Fruit fly (Drosophila melanogaster): Measurements from ENCODE around the gene Madm.

Madm gene

DNA sequence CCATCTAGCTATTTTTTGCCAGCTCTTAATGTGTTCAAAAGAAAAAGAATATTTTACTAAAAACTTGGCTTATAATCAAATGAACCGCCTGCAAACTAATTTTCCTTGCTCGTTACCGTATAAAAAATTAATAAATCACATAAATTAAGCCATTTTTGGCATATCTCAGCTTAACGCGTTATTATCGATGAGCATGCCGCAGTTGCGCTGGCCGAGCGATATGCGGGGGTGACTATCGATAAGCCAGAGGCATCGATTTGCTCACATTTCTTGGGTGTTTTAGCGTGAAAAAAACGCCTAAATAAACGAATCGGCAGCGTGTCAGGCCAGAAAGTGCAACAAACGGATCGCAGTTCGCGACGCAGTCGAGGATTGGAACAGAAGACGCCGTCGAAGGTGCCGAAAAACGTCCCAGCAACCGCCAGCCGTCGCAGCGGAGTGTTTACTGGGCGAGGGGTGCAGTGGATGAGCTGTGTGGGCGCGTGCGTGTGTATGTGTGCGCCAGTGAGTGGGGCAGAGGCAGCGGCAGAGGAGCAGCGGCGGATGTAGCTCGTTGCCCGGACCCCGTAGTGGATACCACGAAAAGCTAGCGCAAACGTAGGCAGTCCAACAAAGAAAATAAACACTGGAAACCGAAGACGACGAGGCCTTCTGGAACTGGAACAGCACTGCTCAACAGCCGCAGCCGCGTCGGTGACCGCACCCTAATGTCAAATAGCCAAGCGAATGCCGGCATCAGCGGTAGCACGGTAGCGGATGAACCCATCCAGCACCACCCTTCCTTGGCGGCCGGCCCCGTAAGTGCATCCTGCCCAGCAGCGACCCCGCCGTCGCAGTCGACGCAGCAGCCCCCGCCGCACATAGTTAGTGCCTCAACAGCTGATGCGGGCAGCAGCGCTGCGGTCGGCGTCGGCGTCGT is at the start of gene Madm, which contains the start of gene Sym:
Gene Madm, plus strand, starts transcription at position 233 of the 919 bp plus-strand sequence.
Gene Sym, minus strand, starts transcription at position 199 of the 919 bp plus-strand sequence.
- TF ChIP-seq CG8478 (optimal IDR thresholded peaks at IDR 0.05) (no peak), pan (optimal IDR thresholded peaks at IDR 0.05) (no peak), EcR (GFP tag; optimal IDR thresholded peaks at IDR 0.05) (no peak), Dll (optimal IDR thresholded peaks at IDR 0.05) (no peak), usp (GFP tag; optimal IDR thresholded peaks at IDR 0.05) (no peak), psq (optimal IDR thresholded peaks at IDR 0.05) (no peak)

DNA sequence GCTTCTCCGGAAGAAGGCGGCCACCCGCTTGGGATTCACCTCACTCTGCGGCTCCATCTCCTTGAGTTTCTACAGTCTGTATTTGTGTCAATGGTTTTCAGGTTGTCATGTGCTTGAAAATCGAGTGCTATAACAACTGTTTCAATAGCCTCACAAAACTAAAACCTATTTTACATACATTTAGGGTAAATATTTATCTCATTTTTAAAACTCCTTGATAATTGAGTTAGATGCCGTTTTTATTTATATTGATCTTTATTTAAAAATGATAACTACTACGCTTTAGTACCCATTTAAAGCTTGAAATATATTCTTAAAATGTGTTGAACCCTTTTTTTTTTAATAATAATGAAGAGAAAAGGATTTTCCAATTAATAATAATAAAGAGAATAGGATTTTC is 49.1 kb upstream of the Madm start, which contains the start of gene CG2104:
Gene CG2104, minus strand, starts transcription at position 101 of the 400 bp plus-strand sequence.
- TF ChIP-seq CG8478 (optimal IDR thresholded peaks at IDR 0.05) (no peak), pan (optimal IDR thresholded peaks at IDR 0.05) (no peak)

DNA sequence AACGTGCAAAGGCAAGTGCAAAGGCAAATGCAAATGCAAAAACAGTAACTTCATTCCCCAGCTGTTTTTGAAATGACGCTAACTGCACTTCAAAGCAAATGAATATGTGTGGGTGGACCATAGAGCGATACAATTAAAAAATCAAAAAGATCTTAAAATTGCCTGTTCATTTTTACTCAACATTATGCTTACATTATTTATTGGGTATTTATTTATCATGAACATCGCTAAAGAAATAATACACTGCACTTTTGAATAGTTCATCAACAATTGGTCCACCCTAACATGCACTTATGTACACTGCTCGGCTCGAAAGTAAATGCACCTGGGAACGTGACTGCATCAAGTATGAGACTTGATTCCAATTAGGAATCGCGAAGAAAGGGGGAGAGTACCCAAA is 47.8 kb upstream of the Madm start:
- TF ChIP-seq CG8478 (optimal IDR thresholded peaks at IDR 0.05) (no peak), Dll (optimal IDR thresholded peaks at IDR 0.05) (no peak), pan (optimal IDR thresholded peaks at IDR 0.05) (no peak), psq (optimal IDR thresholded peaks at IDR 0.05) (no peak)

DNA sequence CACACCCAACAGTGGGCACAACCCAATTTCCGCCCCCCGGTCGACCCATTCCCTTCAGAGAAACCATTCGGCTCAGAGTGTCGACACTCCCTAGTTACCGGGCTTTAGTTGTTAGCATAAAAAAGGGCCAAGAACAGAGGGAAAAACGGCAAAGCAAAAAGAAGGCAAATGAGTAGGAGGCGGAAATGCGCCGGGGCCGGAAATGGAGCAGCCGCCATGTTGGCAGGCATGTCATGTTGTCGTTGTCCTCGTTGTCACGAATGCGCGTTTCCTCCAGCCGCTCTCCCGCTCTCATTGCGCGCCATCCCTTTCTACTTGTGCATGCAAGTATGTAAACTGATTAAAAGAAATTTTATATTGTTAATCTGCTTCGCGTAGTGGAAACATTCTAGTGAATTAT is 45.9 kb upstream of the Madm start:
- no peak for TF ChIP-seq Dll (optimal IDR thresholded peaks at IDR 0.05)
- TF ChIP-seq EcR (GFP tag; optimal IDR thresholded peaks at IDR 0.05), result no peak
- TF ChIP-seq psq (optimal IDR thresholded peaks at IDR 0.05), result no peak
- TF ChIP-seq usp (GFP tag; optimal IDR thresholded peaks at IDR 0.05), result no peak
- no peak for TF ChIP-seq CG8478 (optimal IDR thresholded peaks at IDR 0.05)
- no peak for TF ChIP-seq pan (optimal IDR thresholded peaks at IDR 0.05)

DNA sequence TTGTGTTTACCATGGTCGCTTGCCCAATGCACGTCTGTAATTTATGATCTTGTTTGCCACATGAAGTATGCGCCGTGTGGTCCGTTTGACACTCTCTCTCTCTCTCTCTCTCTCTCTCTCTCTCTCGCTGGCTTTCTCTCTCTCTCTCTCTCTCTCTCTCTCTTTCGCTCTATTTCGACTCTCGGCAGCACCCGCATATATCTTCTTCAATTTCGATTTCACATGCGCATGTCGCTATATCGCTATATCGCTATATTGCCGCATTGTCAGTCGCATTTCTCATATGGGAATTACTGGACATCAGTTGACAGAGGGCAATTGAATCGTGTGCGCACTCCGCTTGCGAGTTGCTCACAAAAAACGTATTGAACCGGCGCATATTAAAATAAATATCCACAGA is 41.2 kb upstream of the Madm start:
- TF ChIP-seq usp (GFP tag; optimal IDR thresholded peaks at IDR 0.05) (no peak), Dll (optimal IDR thresholded peaks at IDR 0.05) (peak; percentile 74)

DNA sequence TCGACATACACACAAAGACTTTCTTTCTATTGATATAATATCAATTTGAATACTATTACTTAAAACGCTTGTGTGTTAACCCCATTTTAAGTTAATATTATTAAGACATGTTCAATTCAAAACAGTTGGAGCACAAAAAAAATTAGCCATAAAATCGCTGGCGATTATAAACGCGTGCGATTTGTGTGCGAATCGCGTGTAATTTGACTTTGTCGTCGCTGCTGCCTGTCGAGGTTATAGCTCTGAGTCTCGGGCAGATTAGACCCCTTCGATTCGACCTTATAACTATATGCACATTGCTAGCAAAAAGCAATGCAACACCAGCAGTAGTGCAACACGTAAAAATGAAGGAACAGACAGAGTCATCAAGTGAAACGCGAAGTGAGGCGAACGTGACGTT is 37.3 kb upstream of the Madm start:
- no peak for TF ChIP-seq CG8478 (optimal IDR thresholded peaks at IDR 0.05)
- TF ChIP-seq usp (GFP tag; optimal IDR thresholded peaks at IDR 0.05), result no peak
- no peak for TF ChIP-seq pan (optimal IDR thresholded peaks at IDR 0.05)
- TF ChIP-seq psq (optimal IDR thresholded peaks at IDR 0.05), result no peak
- TF ChIP-seq EcR (GFP tag; optimal IDR thresholded peaks at IDR 0.05), result no peak
- no peak for TF ChIP-seq Dll (optimal IDR thresholded peaks at IDR 0.05)

DNA sequence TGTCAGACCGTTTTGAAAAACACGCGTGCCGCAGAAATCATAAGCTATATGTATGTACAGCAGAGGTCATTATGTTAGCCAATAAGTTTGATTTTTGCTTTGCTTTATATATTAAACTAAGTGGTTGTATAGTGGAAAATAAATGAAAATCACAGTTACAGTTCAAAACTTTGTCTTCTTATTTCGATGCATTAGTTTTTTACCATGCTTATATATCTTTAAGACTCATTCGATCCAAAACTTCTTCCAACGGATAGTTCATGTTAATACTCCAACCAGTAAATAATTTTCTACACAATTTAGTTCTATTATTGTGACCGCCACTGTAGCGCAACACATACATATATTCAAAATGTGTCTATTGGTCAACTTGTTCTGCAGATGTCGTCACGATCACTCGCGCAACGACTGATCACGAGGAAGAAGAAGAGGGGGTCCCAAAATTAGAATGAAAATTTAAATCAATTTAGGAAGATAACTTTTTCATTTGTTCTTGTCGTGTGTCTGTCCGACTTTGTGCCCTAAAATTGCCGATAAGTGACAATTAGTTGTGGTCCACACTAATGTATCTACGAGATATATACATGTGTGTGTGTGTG is 36.7 kb upstream of the Madm start:
- TF ChIP-seq EcR (GFP tag; optimal IDR thresholded peaks at IDR 0.05), result no peak

DNA sequence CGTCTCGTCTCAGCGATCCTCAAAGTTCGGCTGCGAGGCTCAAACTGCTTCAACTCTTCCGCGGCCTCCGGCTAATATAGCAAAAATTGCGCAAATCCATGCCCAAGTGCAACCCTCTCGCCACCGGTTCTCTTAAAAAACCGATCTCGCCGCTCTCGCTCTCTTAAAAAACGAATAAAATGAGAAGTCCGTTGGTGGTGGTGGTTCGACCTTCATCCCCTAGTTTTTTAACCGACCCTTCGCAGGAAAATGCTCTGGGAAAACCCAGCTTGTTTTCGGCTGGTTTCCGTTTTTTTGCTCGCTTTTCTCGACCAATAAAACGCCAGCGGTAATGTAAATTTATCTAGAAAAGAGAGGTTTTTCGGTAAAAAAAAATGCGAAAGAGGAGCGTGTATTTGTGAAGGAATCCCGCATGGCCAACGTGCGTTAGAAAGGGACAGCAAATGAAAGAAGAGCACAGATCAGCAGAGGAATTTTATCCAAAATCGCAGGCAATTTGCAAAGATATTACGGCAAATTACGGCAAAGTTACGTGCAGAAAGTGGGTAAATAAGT is 25.5 kb upstream of the Madm start, which contains the start of gene cas:
Gene cas, minus strand, starts transcription at position 51 of the 555 bp plus-strand sequence.
- TF ChIP-seq usp (GFP tag; optimal IDR thresholded peaks at IDR 0.05) (no peak), psq (optimal IDR thresholded peaks at IDR 0.05) (no peak), CG8478 (optimal IDR thresholded peaks at IDR 0.05) (no peak), Dll (optimal IDR thresholded peaks at IDR 0.05) (no peak), pan (optimal IDR thresholded peaks at IDR 0.05) (no peak), EcR (GFP tag; optimal IDR thresholded peaks at IDR 0.05) (no peak)

DNA sequence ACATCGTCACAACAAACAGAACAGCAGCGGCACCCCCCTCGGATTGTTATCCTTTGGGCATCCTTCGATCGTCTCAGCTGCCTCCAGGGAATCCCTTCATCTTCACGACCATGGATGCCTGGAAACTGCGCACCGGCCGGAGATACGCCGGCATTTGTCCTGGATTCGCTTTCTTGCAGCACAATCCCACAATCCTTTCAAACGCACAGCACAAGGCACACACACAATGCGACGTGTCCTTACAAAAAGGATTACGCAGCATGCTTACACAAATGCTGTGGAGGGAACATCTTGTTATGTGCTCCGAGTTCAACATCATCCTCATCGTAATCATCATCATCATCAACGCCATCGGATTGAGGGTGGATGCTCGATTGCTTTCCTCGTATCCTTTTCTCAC is 19.2 kb upstream of the Madm start:
- no peak for TF ChIP-seq EcR (GFP tag; optimal IDR thresholded peaks at IDR 0.05)

DNA sequence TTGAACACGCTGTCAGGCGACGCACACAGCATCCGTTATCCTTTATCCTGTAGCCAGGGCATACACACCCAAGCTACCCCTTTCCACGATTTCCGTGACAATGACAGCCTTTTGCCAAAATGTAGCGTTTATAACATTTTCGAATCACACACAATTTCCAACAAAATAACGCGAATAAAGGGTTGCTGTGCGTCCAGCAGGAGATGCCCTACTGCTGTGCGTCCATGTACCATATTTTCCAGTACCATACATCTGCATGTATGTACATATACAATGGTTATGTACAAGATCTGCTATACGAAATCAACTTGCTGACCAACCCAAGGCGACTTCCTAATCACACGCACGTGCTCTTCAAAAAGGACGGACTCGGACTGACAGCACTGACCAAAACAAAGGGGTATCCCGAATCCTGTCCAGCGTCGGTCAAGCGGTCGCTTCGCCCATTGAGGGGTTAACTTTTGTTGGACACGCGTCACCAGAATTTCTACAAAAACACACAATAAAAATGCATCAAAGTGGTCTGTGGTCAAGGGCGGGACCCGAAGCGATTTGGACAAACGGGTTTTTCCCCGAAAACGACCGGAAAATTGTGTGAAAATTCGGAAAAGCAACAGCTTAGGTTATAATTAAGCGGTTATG is 14.5 kb upstream of the Madm start:
- no peak for TF ChIP-seq CG8478 (optimal IDR thresholded peaks at IDR 0.05)
- no peak for TF ChIP-seq pan (optimal IDR thresholded peaks at IDR 0.05)
- TF ChIP-seq usp (GFP tag; optimal IDR thresholded peaks at IDR 0.05), result no peak
- TF ChIP-seq EcR (GFP tag; optimal IDR thresholded peaks at IDR 0.05), result no peak
- no peak for TF ChIP-seq Dll (optimal IDR thresholded peaks at IDR 0.05)
- no peak for TF ChIP-seq psq (optimal IDR thresholded peaks at IDR 0.05)

DNA sequence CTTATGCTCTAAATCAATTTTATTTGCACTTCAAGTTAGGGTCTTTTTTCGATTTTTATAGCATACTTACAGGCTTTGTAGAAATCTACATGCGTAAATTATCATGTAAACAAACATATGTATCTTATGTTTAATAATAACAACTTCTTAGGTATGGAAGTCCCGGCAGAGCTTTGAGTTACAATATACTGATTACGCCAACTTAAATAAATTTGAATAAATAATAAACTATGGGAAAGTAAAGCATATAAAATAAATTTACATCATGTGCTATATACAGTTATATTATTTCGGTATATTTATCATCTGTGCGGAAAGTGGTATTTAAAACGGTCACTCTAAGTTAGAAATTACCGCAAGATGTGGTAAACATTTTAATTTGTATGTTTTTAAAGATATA is 9.1 kb upstream of the Madm start, which contains the start of gene CG1239:
Gene CG1239, plus strand, starts transcription at position 333 of the 400 bp plus-strand sequence.
- TF ChIP-seq Dll (optimal IDR thresholded peaks at IDR 0.05) (no peak), pan (optimal IDR thresholded peaks at IDR 0.05) (no peak), psq (optimal IDR thresholded peaks at IDR 0.05) (no peak), EcR (GFP tag; optimal IDR thresholded peaks at IDR 0.05) (no peak), usp (GFP tag; optimal IDR thresholded peaks at IDR 0.05) (no peak), CG8478 (optimal IDR thresholded peaks at IDR 0.05) (no peak)

DNA sequence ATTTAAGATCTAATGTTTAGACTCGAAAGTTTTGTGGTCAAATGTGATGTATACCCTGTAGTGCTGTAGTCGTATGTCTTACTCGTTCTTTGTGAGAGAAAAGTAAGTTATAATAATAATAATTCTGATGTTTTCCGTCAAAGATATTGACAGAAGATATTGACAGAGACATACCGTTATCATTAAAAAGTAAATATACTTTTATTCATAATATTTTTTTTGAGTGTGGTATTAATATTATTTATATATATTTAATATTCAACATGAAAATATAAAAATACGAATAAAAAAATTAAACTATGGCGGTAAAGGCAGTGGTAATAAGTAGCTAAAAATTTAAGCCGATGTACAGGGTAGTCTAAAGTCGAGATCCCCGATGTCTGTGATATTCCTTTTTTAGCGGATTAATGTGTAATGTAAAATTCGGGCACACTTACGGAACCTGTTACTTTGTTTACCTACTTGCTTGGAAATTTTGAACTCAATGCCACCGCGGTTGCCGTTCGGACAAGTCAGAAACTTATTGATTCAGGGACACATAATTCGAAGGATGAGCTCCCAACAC is 5.9 kb upstream of the Madm start, which contains the start of the genes CG2100 and CG1236:
Gene CG2100, minus strand, starts transcription at position 51 of the 565 bp plus-strand sequence.
Gene CG1236, plus strand, starts transcription at position 444 of the 565 bp plus-strand sequence.
- TF ChIP-seq pan (optimal IDR thresholded peaks at IDR 0.05) (peak; percentile 90), usp (GFP tag; optimal IDR thresholded peaks at IDR 0.05) (no peak), Dll (optimal IDR thresholded peaks at IDR 0.05) (no peak), psq (optimal IDR thresholded peaks at IDR 0.05) (no peak)

Data from whole organism.